3 fruit fly cellular contexts compared by ENCODE assay signal in genomic region chr3L:315140-315539, dm6.
TF ChIP-seq lines count a peak whose summit lies in the region.

No protein-coding gene starts in this region.

- TF ChIP-seq CTCF in whole organism, embryonic (GFP tag; optimal IDR thresholded peaks at IDR 0.05; lab: Kevin White, UChicago) = no peak

TF ChIP-seq in whole organism, embryonic, 481 proteins besides CTCF, POLR2A, EP300 and RAD21:
- TF ChIP-seq CG14710 (tag; optimal IDR thresholded peaks at IDR 0.05; lab: Kevin White, UChicago) = no peak
- TF ChIP-seq lbe (GFP tag; optimal IDR thresholded peaks at IDR 0.05; lab: Kevin White, UChicago) = no peak
- no peak for TF ChIP-seq CG9876 (GFP tag; optimal IDR thresholded peaks at IDR 0.05; lab: Kevin White, UChicago)
- TF ChIP-seq sens (GFP tag; lab: Kevin White, UChicago) = peak; percentile 38
- no peak for TF ChIP-seq CG11504 (tag; optimal IDR thresholded peaks at IDR 0.05; lab: Kevin White, UChicago)
- peak; percentile 78 for TF ChIP-seq Ets65A (GFP tag; lab: Kevin White, UChicago)

TF ChIP-seq in whole organism, prepupa, 60 proteins besides CTCF, POLR2A, EP300 and RAD21:
- TF ChIP-seq CG11902 (GFP tag; optimal IDR thresholded peaks at IDR 0.05; lab: Kevin White, UChicago) (no peak), CG10669 (GFP tag; optimal IDR thresholded peaks at IDR 0.05; lab: Kevin White, UChicago) (no peak), spab (GFP tag; optimal IDR thresholded peaks at IDR 0.05; lab: Kevin White, UChicago) (no peak), esn (GFP tag; optimal IDR thresholded peaks at IDR 0.05; lab: Kevin White, UChicago) (no peak), CG10631 (GFP tag; optimal IDR thresholded peaks at IDR 0.05; lab: Kevin White, UChicago) (no peak), salr (GFP tag; optimal IDR thresholded peaks at IDR 0.05; lab: Kevin White, UChicago) (no peak), CG1621 (tag; optimal IDR thresholded peaks at IDR 0.05; lab: Kevin White, UChicago) (peak; percentile 64), topi (GFP tag; optimal IDR thresholded peaks at IDR 0.05; lab: Kevin White, UChicago) (no peak)

TF ChIP-seq in whole organism, pupa, 21 proteins besides CTCF, POLR2A, EP300 and RAD21:
- TF ChIP-seq CG17806 (tag; optimal IDR thresholded peaks at IDR 0.05; lab: Kevin White, UChicago) (no peak), Ets98B (GFP tag; IDR thresholded peaks at IDR 0.05; lab: Robert Waterston, UW) (no peak), CG8159 (tag; optimal IDR thresholded peaks at IDR 0.05; lab: Kevin White, UChicago) (no peak), Pif1A (GFP tag; optimal IDR thresholded peaks at IDR 0.05; lab: Kevin White, UChicago) (no peak), gl (tag; optimal IDR thresholded peaks at IDR 0.05; lab: Kevin White, UChicago) (no peak), CG13204 (GFP tag; optimal IDR thresholded peaks at IDR 0.05; lab: Kevin White, UChicago) (no peak), CG15710 (tag; optimal IDR thresholded peaks at IDR 0.05; lab: Kevin White, UChicago) (no peak), CG4496 (GFP tag; IDR thresholded peaks at IDR 0.05; lab: Robert Waterston, UW) (no peak; the same call in 2 of the 3 replicates), EcR (GFP tag; optimal IDR thresholded peaks at IDR 0.05; lab: Kevin White, UChicago) (peak; percentile 85)
